Worm (Caenorhabditis elegans): Measurements from ENCODE around the gene R08A2.7.

DNA sequence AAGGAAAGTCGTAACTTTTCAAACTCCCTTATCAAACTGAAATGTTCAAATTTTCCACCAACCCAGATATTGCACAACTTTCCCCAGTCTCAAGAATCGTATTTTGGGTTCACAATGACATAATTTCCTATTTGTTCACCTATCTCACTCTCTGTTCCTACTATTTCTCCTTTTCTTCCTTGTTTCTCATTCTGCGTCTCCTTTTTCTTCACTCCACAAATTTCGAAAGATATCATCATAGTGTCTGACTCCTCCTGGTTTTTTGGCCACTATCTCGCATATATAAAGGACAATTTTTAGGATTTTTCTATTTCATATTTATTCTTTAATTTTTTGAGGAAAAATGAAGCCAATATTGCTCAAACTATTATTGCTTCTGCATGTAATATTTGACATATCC is 49.9 kb downstream of the R08A2.7 start, which contains the start of gene haf-7:
- TF ChIP-seq mdl-1 (tag; optimal IDR thresholded peaks at IDR 0.05) = no peak
- peak; percentile 60 for TF ChIP-seq skn-1 (tag; optimal IDR thresholded peaks at IDR 0.05)

Data from whole organism, L2 larva.